Worm (Caenorhabditis elegans): ENCODE data around the gene Y47D3A.20.

ce11 chrIII:11231408-11231807 is 43.5 kb upstream of the Y47D3A.20 start:
- TF ChIP-seq him-1 (tag; optimal IDR thresholded peaks at IDR 0.05) (no peak), W03F9.2 (tag; optimal IDR thresholded peaks at IDR 0.05) (no peak), dao-5 (tag; optimal IDR thresholded peaks at IDR 0.05) (no peak)
